Fruit fly (Drosophila melanogaster) whole organism, embryonic: Measurements from ENCODE around the gene CG10165.

Source experiments
- Awh ChIP-seq: fragments of 200-800 bp; sonication (Bioruptor generic); IDR thresholded peaks from 2 replicates; pipeline ENCODE4, ENCODE4 v1.3.6; 2022; ENCODE audit warnings: missing biosample characterization, missing genetic modification characterization
- CG10543 ChIP-seq: fragments of 200-800 bp; sonication (Bioruptor generic); optimal IDR thresholded peaks from 3 replicates; lab custom pipeline; 2017; ENCODE audit warnings: missing biosample characterization, mild to moderate bottlenecking, missing genetic modification characterization, moderate library complexity
- CG10979 ChIP-seq: fragments of 200-800 bp; sonication (Bioruptor generic); optimal IDR thresholded peaks from 2 replicates; lab custom pipeline; 2018; ENCODE audit warnings: missing biosample characterization, mild to moderate bottlenecking, missing genetic modification characterization, moderate library complexity
- CG12219 ChIP-seq: fragments of 200-800 bp; sonication (Bioruptor generic); optimal IDR thresholded peaks from 3 replicates; lab custom pipeline; 2018; ENCODE audit warnings: missing biosample characterization, mild to moderate bottlenecking, missing genetic modification characterization
- CG17328 ChIP-seq: fragments of 200-800 bp; sonication (Bioruptor generic); IDR thresholded peaks from 2 replicates; pipeline ENCODE4 v1.3.6; 2022; ENCODE audit warnings: missing biosample characterization, missing genetic modification characterization
- CG17612 ChIP-seq: fragments of 200-800 bp; sonication (Bioruptor generic); IDR thresholded peaks from 2 replicates; pipeline ENCODE4 v1.3.6; 2022; ENCODE audit warnings: missing biosample characterization, missing genetic modification characterization
- CG17802 ChIP-seq: fragments of 200-800 bp; sonication (Bioruptor generic); optimal IDR thresholded peaks from 2 replicates; lab custom pipeline; 2018; ENCODE audit warnings: missing biosample characterization, mild to moderate bottlenecking, missing genetic modification characterization, moderate library complexity
- CG2202 ChIP-seq: fragments of 200-800 bp; sonication (Bioruptor generic); optimal IDR thresholded peaks from 2 replicates; lab custom pipeline; 2018; ENCODE audit warnings: missing biosample characterization, mild to moderate bottlenecking, missing genetic modification characterization
- CG30020 ChIP-seq: fragments of 200-800 bp; optimal IDR thresholded peaks from 2 replicates; lab custom pipeline; 2019; ENCODE audit warnings: missing biosample characterization, mild to moderate bottlenecking, missing genetic modification characterization, moderate library complexity
- CG30431 ChIP-seq: fragments of 200-800 bp; sonication (Bioruptor generic); optimal IDR thresholded peaks from 2 replicates; lab custom pipeline; 2017; ENCODE audit warnings: missing biosample characterization, missing genetic modification characterization
- CG31441 ChIP-seq: fragments of 200-800 bp; sonication (Bioruptor generic); IDR thresholded peaks from 2 replicates; pipeline ENCODE4 v1.3.6; 2022; ENCODE audit warnings: missing biosample characterization, missing genetic modification characterization
- CG3726 ChIP-seq: fragments of 200-800 bp; sonication (Bioruptor generic); IDR thresholded peaks from 3 replicates; pipeline ENCODE4, ENCODE4 v1.3.6; 2022; ENCODE audit warnings: missing biosample characterization, missing genetic modification characterization
- CG6791 ChIP-seq: fragments of 200-800 bp; sonication (Bioruptor generic); IDR thresholded peaks from 3 replicates; pipeline ENCODE4 v1.3.6; 2022; ENCODE audit warnings: missing biosample characterization, missing genetic modification characterization; ENCODE audit not compliant: partially characterized antibody
- CG7271 ChIP-seq: fragments of 200-800 bp; sonication (Bioruptor generic); optimal IDR thresholded peaks from 2 replicates; lab custom pipeline; 2018; ENCODE audit warnings: missing biosample characterization, mild to moderate bottlenecking, missing genetic modification characterization, moderate library complexity
- CG8388 ChIP-seq: fragments of 200-800 bp; sonication (Bioruptor generic); optimal IDR thresholded peaks from 2 replicates; lab custom pipeline; 2019; ENCODE audit warnings: missing biosample characterization, mild to moderate bottlenecking, missing genetic modification characterization, moderate library complexity
- CG9437 ChIP-seq: fragments of 200-800 bp; sonication (Bioruptor generic); optimal IDR thresholded peaks from 2 replicates; lab custom pipeline; 2018; ENCODE audit warnings: missing biosample characterization, mild to moderate bottlenecking, missing genetic modification characterization
- Camta ChIP-seq: fragments of 200-800 bp; sonication (Bioruptor generic); optimal IDR thresholded peaks from 2 replicates; lab custom pipeline; 2016; ENCODE audit warnings: missing biosample characterization, missing genetic modification characterization
- D19A ChIP-seq: fragments of 200-800 bp; optimal IDR thresholded peaks from 3 replicates; lab custom pipeline; 2019; ENCODE audit warnings: missing biosample characterization, mild to moderate bottlenecking, missing genetic modification characterization, moderate library complexity
- Eip74EF ChIP-seq, 2 experiments: fragments of 200-800 bp in 1 of 2; fragments of >200 bp in 1 of 2; sonication (Bioruptor generic) in 1 of 2; optimal IDR thresholded peaks; 2 replicates each; lab custom pipeline; 2017 to 2019; ENCODE audit warnings: missing biosample characterization in 2 of 2, missing genetic modification characterization in 2 of 2, mild to moderate bottlenecking in 1 of 2, moderate library complexity in 1 of 2
- Ets65A ChIP-seq: fragments of 200-800 bp; sonication (Bioruptor generic); peaks from one replicate; lab custom pipeline; 2016; ENCODE audit warnings: missing biosample characterization, missing genetic modification characterization
- Hr39 ChIP-seq: fragments of >200 bp; optimal IDR thresholded peaks from 2 replicates; lab custom pipeline; 2017
- Hr51 ChIP-seq, 2 experiments: fragments of 200-800 bp; sonication (Bioruptor generic); optimal IDR thresholded peaks; 2 replicates in 1 of 2; 3 replicates in 1 of 2; lab custom pipeline; 2016 to 2018; ENCODE audit warnings: missing biosample characterization in 2 of 2, missing genetic modification characterization in 2 of 2, mild to moderate bottlenecking in 1 of 2, moderate library complexity in 1 of 2
- Jarid2 ChIP-seq: fragments of 200-800 bp; sonication (Bioruptor generic); optimal IDR thresholded peaks from 3 replicates; lab custom pipeline; 2017; ENCODE audit warnings: mild to moderate bottlenecking, missing biosample characterization, missing genetic modification reagents, missing genetic modification characterization
- Mad ChIP-seq: fragments of 200-800 bp; sonication (Bioruptor generic); optimal IDR thresholded peaks from 2 replicates; lab custom pipeline; 2016; ENCODE audit warnings: missing biosample characterization, missing genetic modification characterization
- Mes4 ChIP-seq: fragments of 200-800 bp; sonication (Bioruptor generic); optimal IDR thresholded peaks from 2 replicates; lab custom pipeline; 2016; ENCODE audit warnings: missing biosample characterization, missing genetic modification characterization
- NC2α ChIP-seq: fragments of 200-800 bp; sonication (Bioruptor generic); optimal IDR thresholded peaks from 2 replicates; lab custom pipeline; 2016; ENCODE audit warnings: missing biosample characterization, missing genetic modification characterization
- Oli ChIP-seq: fragments of 200-800 bp; sonication (Bioruptor generic); optimal IDR thresholded peaks from 2 replicates; lab custom pipeline; 2018; ENCODE audit warnings: missing biosample characterization, mild to moderate bottlenecking, missing genetic modification characterization, moderate library complexity
- Pdp1 ChIP-seq, 2 experiments: fragments of 200-800 bp; sonication (Bioruptor generic); optimal IDR thresholded peaks; 3 replicates each; lab custom pipeline; 2016; ENCODE audit warnings: missing biosample characterization in 2 of 2, missing genetic modification characterization in 2 of 2, mild to moderate bottlenecking in 1 of 2, moderate library complexity in 1 of 2
- Stat92E ChIP-seq, 3 experiments: fragments of >200 bp in 2 of 3; fragments of 200-800 bp in 1 of 3; sonication (Bioruptor generic) in 1 of 3; optimal IDR thresholded peaks; 2 replicates each; lab custom pipeline; 2017 to 2019; ENCODE audit warnings: missing biosample characterization in 3 of 3, missing genetic modification characterization in 3 of 3, mild to moderate bottlenecking in 1 of 3, moderate library complexity in 1 of 3
- TFAM ChIP-seq: fragments of 200-800 bp; sonication (Bioruptor generic); optimal IDR thresholded peaks from 2 replicates; lab custom pipeline; 2017; ENCODE audit warnings: missing biosample characterization, missing genetic modification characterization, inconsistent platforms
- Tbp ChIP-seq: fragments of >200 bp; optimal IDR thresholded peaks from 2 replicates; lab custom pipeline; 2018; ENCODE audit warnings: missing biosample characterization, missing genetic modification characterization
- Trl ChIP-seq, 3 experiments: fragments of >200 bp in 2 of 3; fragments of 200-800 bp in 1 of 3; sonication (Bioruptor generic) in 1 of 3; optimal IDR thresholded peaks; 2 replicates in 1 of 3; 3 replicates in 2 of 3; lab custom pipeline; 2016 to 2017; ENCODE audit warnings: missing biosample characterization in 1 of 3, missing genetic modification characterization in 1 of 3
- az2 ChIP-seq: fragments of 200-800 bp; sonication (Bioruptor generic); optimal IDR thresholded peaks from 3 replicates; lab custom pipeline; 2016; ENCODE audit warnings: missing biosample characterization, missing genetic modification characterization
- bab2 ChIP-seq: fragments of 200-800 bp; sonication (Bioruptor generic); optimal IDR thresholded peaks from 2 replicates; lab custom pipeline; 2016; ENCODE audit warnings: missing biosample characterization, missing genetic modification characterization
- btn ChIP-seq: fragments of 200-800 bp; sonication (Bioruptor generic); optimal IDR thresholded peaks from 2 replicates; lab custom pipeline; 2016; ENCODE audit warnings: missing biosample characterization, missing genetic modification characterization
- chn ChIP-seq: fragments of 200-800 bp; sonication (Bioruptor generic); optimal IDR thresholded peaks from 2 replicates; lab custom pipeline; 2016; ENCODE audit warnings: missing biosample characterization, missing genetic modification characterization
- gem ChIP-seq: fragments of 200-800 bp; sonication (Bioruptor generic); optimal IDR thresholded peaks from 2 replicates; lab custom pipeline; 2019; ENCODE audit warnings: missing biosample characterization, mild to moderate bottlenecking, missing genetic modification characterization, moderate library complexity
- otp ChIP-seq: fragments of 200-800 bp; sonication (Bioruptor generic); IDR thresholded peaks from 3 replicates; pipeline ENCODE4, ENCODE4 v1.3.6; 2022; ENCODE audit warnings: missing biosample characterization, missing genetic modification characterization
- peb ChIP-seq: fragments of 200-800 bp; sonication (Bioruptor generic); IDR thresholded peaks from 2 replicates; pipeline ENCODE4 v1.3.6; 2022; ENCODE audit warnings: missing biosample characterization, missing genetic modification characterization
- phol ChIP-seq: fragments of 200-800 bp; sonication (Bioruptor generic); optimal IDR thresholded peaks from 3 replicates; lab custom pipeline; 2018; ENCODE audit warnings: missing biosample characterization, mild to moderate bottlenecking, missing genetic modification characterization, moderate library complexity
- pnt ChIP-seq: fragments of 200-800 bp; sonication (Bioruptor generic); optimal IDR thresholded peaks from 3 replicates; lab custom pipeline; 2016; ENCODE audit warnings: missing biosample characterization, missing genetic modification characterization
- prd ChIP-seq, 3 experiments: fragments of >200 bp in 2 of 3; fragments of 200-800 bp in 1 of 3; sonication (Bioruptor generic) in 1 of 3; optimal IDR thresholded peaks in 2 of 3; IDR thresholded peaks in 1 of 3; 2 replicates in 2 of 3; 3 replicates in 1 of 3; pipeline versions ENCODE4 v1.3.6 to Lab custom; 2017 to 2022; ENCODE audit warnings: missing biosample characterization in 1 of 3, missing genetic modification characterization in 1 of 3
- row ChIP-seq: fragments of 200-800 bp; sonication (Bioruptor generic); IDR thresholded peaks from 3 replicates; pipeline ENCODE4 v1.3.6; 2022; ENCODE audit warnings: missing biosample characterization, missing genetic modification characterization
- sim ChIP-seq: fragments of 200-800 bp; sonication (Bioruptor generic); IDR thresholded peaks from 2 replicates; pipeline ENCODE4 v1.3.6; 2022; ENCODE audit warnings: missing biosample characterization, missing genetic modification characterization
- sqz ChIP-seq: fragments of 200-800 bp; sonication (Bioruptor generic); optimal IDR thresholded peaks from 3 replicates; lab custom pipeline; 2018; ENCODE audit warnings: missing biosample characterization, mild to moderate bottlenecking, missing genetic modification characterization
- tap ChIP-seq: fragments of 200-800 bp; optimal IDR thresholded peaks from 3 replicates; lab custom pipeline; 2019; ENCODE audit warnings: missing biosample characterization, mild to moderate bottlenecking, missing genetic modification characterization, moderate library complexity
- tio ChIP-seq: fragments of 200-800 bp; sonication (Bioruptor generic); optimal IDR thresholded peaks from 2 replicates; lab custom pipeline; 2017; ENCODE audit warnings: missing biosample characterization, missing genetic modification characterization, inconsistent platforms
- tx ChIP-seq: fragments of 200-800 bp; sonication (Bioruptor generic); optimal IDR thresholded peaks from 2 replicates; lab custom pipeline; 2016; ENCODE audit warnings: missing biosample characterization, missing genetic modification characterization

The CG10165 gene

DNA sequence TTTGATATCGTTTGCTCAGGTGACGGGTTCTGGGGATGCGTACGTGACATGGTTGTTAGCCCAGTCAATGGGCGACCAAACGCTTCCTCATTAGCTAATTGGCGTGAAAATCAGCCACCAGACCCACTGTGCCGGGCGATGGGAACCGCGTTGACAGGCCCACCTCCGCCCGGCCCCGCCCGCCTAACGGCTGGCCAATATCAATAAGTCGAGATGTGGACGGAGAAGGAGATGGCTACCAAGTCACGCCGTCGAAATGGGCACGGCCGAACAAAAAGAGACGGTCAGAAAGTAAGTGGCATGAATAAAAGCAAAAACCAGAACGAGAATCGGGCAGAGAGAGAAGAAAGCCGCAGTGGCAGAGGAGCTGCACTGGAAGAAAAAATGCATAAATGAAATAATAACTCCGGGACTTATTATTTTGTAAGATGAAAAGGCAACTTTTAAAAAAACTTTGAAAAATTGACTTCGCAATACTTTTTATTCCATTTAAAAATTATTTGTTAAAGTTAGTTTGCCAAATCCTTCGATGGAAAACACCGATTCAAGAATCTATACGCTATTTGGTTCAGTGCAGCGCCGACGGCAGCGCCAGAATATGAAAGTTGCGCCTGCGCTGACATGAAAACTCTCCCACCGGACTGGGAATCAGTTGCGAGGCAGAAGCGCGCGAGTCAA lies 7.8 kb upstream of the CG10165 start, which contains the start of gene CG13082 (continued):
- TF ChIP-seq CG31441 (GFP tag; lab: Robert Waterston, UW): peak; percentile 63
- peak; percentile 61 for TF ChIP-seq row (GFP tag; lab: Robert Waterston, UW)
- peak; percentile 69 for TF ChIP-seq CG8388 (GFP tag; lab: Kevin White, UChicago)
- no peak for TF ChIP-seq Eip74EF (GFP tag; optimal IDR thresholded peaks at IDR 0.05; lab: Kevin White, UChicago)
- peak; percentile 2 for TF ChIP-seq CG12219 (GFP tag; lab: Kevin White, UChicago)
- peak; percentile 16 for TF ChIP-seq CG9437 (GFP tag; lab: Kevin White, UChicago)
- peak; percentile 53 for TF ChIP-seq az2 (GFP tag; lab: Kevin White, UChicago)
- TF ChIP-seq CG10979 (tag; lab: Kevin White, UChicago): peak; percentile 85
- peak; percentile 6 for TF ChIP-seq Hr39 (lab: Kevin White, UChicago)
- no peak for TF ChIP-seq CG17612 (GFP tag; lab: Robert Waterston, UW)
- TF ChIP-seq Hr51 (GFP tag; optimal IDR thresholded peaks at IDR 0.05; lab: Kevin White, UChicago): peak in 1 of 2 experiments; percentile 2
- no peak for TF ChIP-seq CG6791 (GFP tag; lab: Robert Waterston, UW)
- TF ChIP-seq tap (tag; lab: Kevin White, UChicago): peak; percentile 20
- peak; percentile 23 for TF ChIP-seq tx
- TF ChIP-seq NC2α (GFP tag; lab: Kevin White, UChicago): no peak
- peak; percentile 30 for TF ChIP-seq CG17802
- TF ChIP-seq otp (GFP tag; lab: Robert Waterston, UW): 0 out of 3 replicates have a peak, but pooled peaks have one; percentile 5
- TF ChIP-seq TFAM (GFP tag; lab: Kevin White, UChicago): no peak
- peak; percentile 6 for TF ChIP-seq Mad
- peak; percentile 27; the same call in 1 of the 2 replicates for TF ChIP-seq Awh (GFP tag; lab: Robert Waterston, UW)
- peak; percentile 50 for TF ChIP-seq Camta
- peak; percentile 18 for TF ChIP-seq sqz (GFP tag; lab: Kevin White, UChicago)
- no peak for TF ChIP-seq prd (optimal IDR thresholded peaks at IDR 0.05; lab: Kevin White, UChicago)
- TF ChIP-seq prd (GFP tag; IDR thresholded peaks at IDR 0.05; lab: Robert Waterston, UW): peak; percentile 64; the same call in 2 of the 3 replicates
- TF ChIP-seq CG30431: peak; percentile 27
- TF ChIP-seq Ets65A: peak; percentile 2
- peak; percentile 40 for TF ChIP-seq Mes4
- TF ChIP-seq Trl (optimal IDR thresholded peaks at IDR 0.05; lab: Kevin White, UChicago): no peak
- no peak for TF ChIP-seq Trl (GFP tag; optimal IDR thresholded peaks at IDR 0.05; lab: Kevin White, UChicago)
- TF ChIP-seq Oli: peak; percentile 50
- peak; percentile 55 for TF ChIP-seq bab2
- TF ChIP-seq chn (GFP tag; lab: Kevin White, UChicago): peak; percentile 22
- TF ChIP-seq CG30020 (tag; lab: Kevin White, UChicago): peak; percentile 12
- TF ChIP-seq CG7271 (tag; lab: Kevin White, UChicago): no peak
- peak; percentile 58 for TF ChIP-seq CG2202 (tag; lab: Kevin White, UChicago)
- peak; percentile 20 for TF ChIP-seq Jarid2 (GFP tag; lab: Kevin White, UChicago)
- peak; percentile 42 for TF ChIP-seq btn (GFP tag; lab: Kevin White, UChicago)
- peak; percentile 13 to 23 for TF ChIP-seq Pdp1 (GFP tag; optimal IDR thresholded peaks at IDR 0.05; lab: Kevin White, UChicago)
- 0 out of 2 replicates have a peak, but pooled peaks have one; percentile 38 for TF ChIP-seq peb (GFP tag; lab: Robert Waterston, UW)
- peak; percentile 19 for TF ChIP-seq tio (GFP tag; lab: Kevin White, UChicago)
- TF ChIP-seq CG17328: peak; percentile 45
- TF ChIP-seq sim (GFP tag; lab: Robert Waterston, UW): peak; percentile 4; the same call in 1 of the 2 replicates
- peak; percentile 5 for TF ChIP-seq pnt (GFP tag; lab: Kevin White, UChicago)
- peak in 1 of 3 experiments; percentile 65 for TF ChIP-seq Stat92E (GFP tag; optimal IDR thresholded peaks at IDR 0.05; lab: Kevin White, UChicago)
- TF ChIP-seq gem (tag; lab: Kevin White, UChicago): peak; percentile 76
- no peak for TF ChIP-seq Tbp (GFP tag; lab: Kevin White, UChicago)
- no peak for TF ChIP-seq CG3726 (GFP tag; lab: Robert Waterston, UW)
- TF ChIP-seq D19A (tag; lab: Kevin White, UChicago): peak; percentile 62
- TF ChIP-seq phol (tag; lab: Kevin White, UChicago): peak; percentile 74
- no peak for TF ChIP-seq CG10543
